In genomic region chrV:18930748-18931147, ce11 we compare ENCODE assay signal across 2 worm cellular contexts.
TF ChIP-seq lines count a peak whose summit lies in the region.

No protein-coding gene starts in this region.

TF ChIP-seq in whole organism, L1 larva, 84 proteins besides CTCF, POLR2A, EP300 and RAD21:
- TF ChIP-seq nhr-76 (tag; optimal IDR thresholded peaks at IDR 0.05; lab: Kevin White, UChicago) = no peak
- no peak for TF ChIP-seq mdl-1 (tag; optimal IDR thresholded peaks at IDR 0.05; lab: Kevin White, UChicago)
- TF ChIP-seq nhr-20 (tag; optimal IDR thresholded peaks at IDR 0.05; lab: Kevin White, UChicago) = peak; percentile 34
- TF ChIP-seq vab-15 (tag; optimal IDR thresholded peaks at IDR 0.05; lab: Kevin White, UChicago) = no peak
- TF ChIP-seq elt-3 (tag; optimal IDR thresholded peaks at IDR 0.05; lab: Kevin White, UChicago) = no peak
- TF ChIP-seq dpl-1 (GFP tag; optimal IDR thresholded peaks at IDR 0.05; lab: Kevin White, UChicago) = no peak
- no peak for TF ChIP-seq pag-3 (tag; optimal IDR thresholded peaks at IDR 0.05; lab: Kevin White, UChicago; ENCODE audit: borderline replicate concordance, insufficient read depth)
- TF ChIP-seq ztf-11 (tag; optimal IDR thresholded peaks at IDR 0.05; lab: Kevin White, UChicago) = no peak
- TF ChIP-seq nhr-85 (tag; lab: Kevin White, UChicago) = peak; percentile 63
- no peak for TF ChIP-seq C04F5.9 (tag; optimal IDR thresholded peaks at IDR 0.05; lab: Kevin White, UChicago)
- no peak for TF ChIP-seq tlp-1 (tag; optimal IDR thresholded peaks at IDR 0.05; lab: Kevin White, UChicago)
- no peak for TF ChIP-seq nhr-12 (tag; optimal IDR thresholded peaks at IDR 0.05; lab: Kevin White, UChicago)
- TF ChIP-seq blmp-1 (tag; optimal IDR thresholded peaks at IDR 0.05; lab: Kevin White, UChicago) = no peak
- no peak for TF ChIP-seq ztf-4 (tag; optimal IDR thresholded peaks at IDR 0.05; lab: Kevin White, UChicago)
- TF ChIP-seq lin-39 (tag; optimal IDR thresholded peaks at IDR 0.05; lab: Kevin White, UChicago) = no peak
- TF ChIP-seq snpc-4 (tag; optimal IDR thresholded peaks at IDR 0.05; lab: Kevin White, UChicago) = no peak
- TF ChIP-seq jun-1 (tag; optimal IDR thresholded peaks at IDR 0.05; lab: Kevin White, UChicago) = no peak
- TF ChIP-seq alr-1 (tag; optimal IDR thresholded peaks at IDR 0.05; lab: Kevin White, UChicago; ENCODE audit: borderline replicate concordance) = no peak
- TF ChIP-seq lin-35 (GFP tag; optimal IDR thresholded peaks at IDR 0.05; lab: Kevin White, UChicago) = peak in 1 of 2 experiments; percentile 15
- no peak for TF ChIP-seq dsc-1 (tag; optimal IDR thresholded peaks at IDR 0.05; lab: Kevin White, UChicago)
- no peak for TF ChIP-seq hpl-2 (GFP tag; optimal IDR thresholded peaks at IDR 0.05; lab: Kevin White, UChicago)

TF ChIP-seq in whole organism, L4 larva, 104 proteins besides CTCF, POLR2A, EP300 and RAD21:
- TF ChIP-seq nhr-28 (tag; optimal IDR thresholded peaks at IDR 0.05; lab: Kevin White, UChicago) (peak; percentile 86), aha-1 (tag; lab: Kevin White, UChicago) (peak; percentile 62), hlh-30 (tag; optimal IDR thresholded peaks at IDR 0.05; lab: Kevin White, UChicago; ENCODE audit: insufficient read depth) (peak; percentile 42), ceh-62 (tag; optimal IDR thresholded peaks at IDR 0.05; lab: Kevin White, UChicago) (no peak), daf-12 (tag; optimal IDR thresholded peaks at IDR 0.05; lab: Kevin White, UChicago) (no peak)
TF ChIP-seq in whole organism, L4 larva: peak in this region for 3.

Comparison
In these comparisons a context has a peak if more than half of its experiments do, and no peak if none do; other contexts are left out.
1. Of the 29 proteins assayed by ChIP-seq in both whole organism, L4 larva and whole organism, L1 larva: peak only in whole organism, L4 larva: aha-1 and nhr-28; only in whole organism, L1 larva: none; in both: none; in neither: 27.